Worm (Caenorhabditis elegans): ENCODE results near the gene C24H11.1.
A peak's percentile ranks its signal among the peaks of the same experiment; 100 is the strongest.

DNA sequence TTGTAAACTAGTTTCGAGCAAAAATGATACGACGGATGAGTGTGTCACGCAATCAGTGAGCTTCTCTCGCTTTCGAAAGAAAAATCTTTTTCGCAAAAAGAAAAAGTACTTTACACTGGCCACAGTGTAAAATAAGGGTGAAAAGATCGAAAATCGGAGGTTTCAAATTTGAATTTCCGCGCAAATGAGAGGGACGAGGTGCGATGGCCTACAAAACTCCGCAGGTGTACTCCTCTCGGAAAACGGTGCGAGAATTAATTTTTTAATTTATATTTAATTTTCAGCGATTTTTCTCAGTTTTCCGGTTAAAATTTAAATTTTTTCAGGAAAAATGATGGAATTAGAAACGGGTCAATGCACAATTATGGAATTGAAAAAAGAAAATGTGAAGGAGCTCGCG is 40.8 kb upstream of the C24H11.1 start, which contains the start of gene mrt-2:
- TF ChIP-seq tab-1 (GFP tag; IDR thresholded peaks at IDR 0.05) (no peak), cog-1 (tag; optimal IDR thresholded peaks at IDR 0.05) (peak; percentile 28), flt-1 (GFP tag; IDR thresholded peaks at IDR 0.05) (peak; percentile 78)
